Worm (Caenorhabditis elegans) whole organism, young adult: Measurements from ENCODE around the gene piki-1.
A peak's percentile ranks its signal among the peaks of the same experiment; 100 is the strongest.

Experiments
- B0336.3 ChIP-seq: fragments of 200-800 bp; sonication (Bioruptor generic); IDR thresholded peaks from 2 replicates; pipeline ENCODE4 v1.3.6; 2022; ENCODE audit warnings: missing genetic modification characterization, missing compliant biosample characterization
- D2030.7 ChIP-seq: fragments of 200-800 bp; sonication (Bioruptor generic); IDR thresholded peaks from 2 replicates; pipeline ENCODE4 v1.3.6; 2022; ENCODE audit warnings: missing genetic modification reagents, missing genetic modification characterization, missing compliant biosample characterization
- F23B12.7 ChIP-seq: sonication (generic microtip); optimal IDR thresholded peaks from 2 replicates; lab custom pipeline; 2017; ENCODE audit warnings: missing genetic modification characterization, mild to moderate bottlenecking, missing compliant biosample characterization, antibody characterized with exemption, moderate library complexity; ENCODE audit not compliant: insufficient read depth
- F52B5.7 ChIP-seq: sonication (generic microtip); optimal IDR thresholded peaks from 2 replicates; lab custom pipeline; 2016; ENCODE audit warnings: mild to moderate bottlenecking, missing genetic modification characterization, missing compliant biosample characterization
- F57A8.1 ChIP-seq: fragments of 200-800 bp; sonication (Bioruptor generic); optimal IDR thresholded peaks from 2 replicates; lab custom pipeline; 2018; ENCODE audit warnings: mild to moderate bottlenecking, missing genetic modification characterization, moderate library complexity, missing compliant biosample characterization
- T07F8.4 ChIP-seq: sonication (generic microtip); optimal IDR thresholded peaks from 2 replicates; lab custom pipeline; 2016; ENCODE audit warnings: mild to moderate bottlenecking, missing genetic modification characterization, moderate library complexity, missing compliant biosample characterization
- Y53G8AR.9 ChIP-seq: fragments of 200-800 bp; sonication (Bioruptor generic); conservative IDR thresholded peaks from 2 replicates; pipeline ENCODE4 v1.3.6; 2022; ENCODE audit warnings: missing genetic modification reagents, missing genetic modification characterization, missing compliant biosample characterization
- Y56A3A.18 ChIP-seq: fragments of 200-800 bp; sonication (Bioruptor generic); IDR thresholded peaks from 2 replicates; pipeline ENCODE4 v1.3.6; 2022; ENCODE audit warnings: missing genetic modification reagents, missing genetic modification characterization, missing compliant biosample characterization
- Y95B8A.8 ChIP-seq: fragments of 200-800 bp; sonication (Bioruptor generic); IDR thresholded peaks from 2 replicates; pipeline ENCODE4 v1.3.6; 2022; ENCODE audit warnings: missing genetic modification reagents, missing genetic modification characterization, missing compliant biosample characterization
- atf-7 ChIP-seq: sonication (generic microtip); optimal IDR thresholded peaks from 2 replicates; lab custom pipeline; 2017; ENCODE audit warnings: mild to moderate bottlenecking, missing genetic modification characterization, missing compliant biosample characterization
- attf-3 ChIP-seq: fragments of 200-800 bp; sonication (Bioruptor generic); conservative IDR thresholded peaks from 2 replicates; pipeline ENCODE4 v1.3.6; 2022; ENCODE audit warnings: missing genetic modification reagents, missing genetic modification characterization, missing compliant biosample characterization
- cebp-1 ChIP-seq, 2 experiments: fragments of 200-800 bp in 1 of 2; sonication (Bioruptor generic) in 1 of 2; sonication (generic microtip) in 1 of 2; IDR thresholded peaks in 1 of 2; optimal IDR thresholded peaks in 1 of 2; 2 replicates each; pipeline versions ENCODE4 v1.3.6 to Lab custom; 2017 to 2022; ENCODE audit warnings: missing compliant biosample characterization in 2 of 2, missing genetic modification characterization in 2 of 2, mild to moderate bottlenecking in 1 of 2, missing genetic modification reagents in 1 of 2, moderate library complexity in 1 of 2
- ceh-100 ChIP-seq: fragments of 200-800 bp; sonication (Bioruptor generic); IDR thresholded peaks from 2 replicates; pipeline ENCODE4 v1.3.6; 2022; ENCODE audit warnings: missing genetic modification reagents, missing genetic modification characterization, missing compliant biosample characterization
- ceh-40 ChIP-seq: fragments of 200-800 bp; sonication (Bioruptor generic); IDR thresholded peaks from 2 replicates; pipeline ENCODE4 v1.3.6; 2022; ENCODE audit warnings: missing genetic modification characterization, missing compliant biosample characterization
- ceh-58 ChIP-seq: fragments of 200-800 bp; sonication (Bioruptor generic); IDR thresholded peaks from 2 replicates; pipeline ENCODE4 v1.3.6; 2022; ENCODE audit warnings: missing genetic modification characterization, missing compliant biosample characterization
- ceh-79 ChIP-seq: sonication (generic microtip); optimal IDR thresholded peaks from 2 replicates; lab custom pipeline; 2017; ENCODE audit warnings: mild to moderate bottlenecking, missing genetic modification characterization, missing compliant biosample characterization
- ceh-91 ChIP-seq: fragments of 200-800 bp; sonication (Bioruptor generic); IDR thresholded peaks from 2 replicates; pipeline ENCODE4 v1.3.6; 2022; ENCODE audit warnings: missing genetic modification reagents, missing genetic modification characterization, missing compliant biosample characterization
- chd-7 ChIP-seq: sonication (generic microtip); optimal IDR thresholded peaks from 2 replicates; lab custom pipeline; 2016; ENCODE audit warnings: mild to moderate bottlenecking, missing genetic modification characterization, moderate library complexity, missing compliant biosample characterization
- dox-1 ChIP-seq: fragments of 200-800 bp; sonication (Bioruptor generic); IDR thresholded peaks from 2 replicates; pipeline ENCODE4 v1.3.6; 2022; ENCODE audit warnings: missing genetic modification reagents, missing genetic modification characterization, missing compliant biosample characterization
- dpl-1 ChIP-seq: fragments of 150-350 bp; optimal IDR thresholded peaks from 2 replicates; lab custom pipeline; 2014; ENCODE audit warnings: missing biosample characterization, missing genetic modification reagents, missing genetic modification characterization
- efl-1 ChIP-seq: fragments of 150-350 bp; optimal IDR thresholded peaks from 2 replicates; lab custom pipeline; 2014; ENCODE audit warnings: missing biosample characterization, missing genetic modification reagents, missing genetic modification characterization
- egrh-3 ChIP-seq: fragments of 200-800 bp; sonication (Bioruptor generic); IDR thresholded peaks from 2 replicates; pipeline ENCODE4 v1.3.6; 2022; ENCODE audit warnings: missing genetic modification reagents, missing genetic modification characterization, missing compliant biosample characterization
- lin-26 ChIP-seq: fragments of 200-800 bp; sonication (Bioruptor generic); IDR thresholded peaks from 2 replicates; pipeline ENCODE4 v1.3.6; 2022; ENCODE audit warnings: missing genetic modification reagents, missing genetic modification characterization, missing compliant biosample characterization
- madf-3 ChIP-seq: fragments of 200-800 bp; sonication (Bioruptor generic); IDR thresholded peaks from 2 replicates; pipeline ENCODE4 v1.3.6; 2022; ENCODE audit warnings: missing genetic modification reagents, missing genetic modification characterization, missing compliant biosample characterization
- madf-6 ChIP-seq: fragments of 200-800 bp; sonication (Bioruptor generic); IDR thresholded peaks from 2 replicates; pipeline ENCODE4 v1.3.6; 2022; ENCODE audit warnings: missing genetic modification reagents, missing genetic modification characterization, missing compliant biosample characterization
- mcd-1 ChIP-seq: fragments of 200-800 bp; sonication (Bioruptor generic); IDR thresholded peaks from 2 replicates; pipeline ENCODE4 v1.3.6; 2022; ENCODE audit warnings: missing genetic modification reagents, missing genetic modification characterization, missing compliant biosample characterization
- nhr-120 ChIP-seq: fragments of 200-800 bp; sonication (Bioruptor generic); IDR thresholded peaks from 2 replicates; pipeline ENCODE4 v1.3.6; 2022; ENCODE audit warnings: missing genetic modification characterization, missing compliant biosample characterization
- nhr-179 ChIP-seq: sonication (generic microtip); optimal IDR thresholded peaks from 2 replicates; lab custom pipeline; 2016; ENCODE audit warnings: mild to moderate bottlenecking, missing genetic modification characterization, missing compliant biosample characterization
- nhr-27 ChIP-seq: fragments of 200-800 bp; sonication (Bioruptor generic); optimal IDR thresholded peaks from 2 replicates; lab custom pipeline; 2018; ENCODE audit warnings: mild to moderate bottlenecking, missing genetic modification characterization, moderate library complexity, missing compliant biosample characterization
- nhr-80 ChIP-seq: sonication (generic microtip); optimal IDR thresholded peaks from 2 replicates; lab custom pipeline; 2016; ENCODE audit warnings: missing genetic modification characterization, missing compliant biosample characterization
- nhr-90 ChIP-seq: sonication (generic microtip); optimal IDR thresholded peaks from 2 replicates; lab custom pipeline; 2016; ENCODE audit warnings: missing genotype, mild to moderate bottlenecking, missing genetic modification characterization, missing compliant biosample characterization
- pbrm-1 ChIP-seq: fragments of 200-800 bp; sonication (Bioruptor generic); IDR thresholded peaks from 2 replicates; pipeline ENCODE4 v1.3.6; 2022; ENCODE audit warnings: missing genetic modification reagents, missing genetic modification characterization, missing compliant biosample characterization
- sea-2 ChIP-seq: fragments of 200-800 bp; sonication (Bioruptor generic); IDR thresholded peaks from 2 replicates; pipeline ENCODE4 v1.3.6; 2022; ENCODE audit warnings: missing genetic modification characterization, missing compliant biosample characterization
- tbx-9 ChIP-seq: sonication (generic microtip); optimal IDR thresholded peaks from 2 replicates; lab custom pipeline; 2016; ENCODE audit warnings: borderline replicate concordance, missing genetic modification characterization, inconsistent platforms, missing compliant biosample characterization
- zim-3 ChIP-seq: sonication (generic microtip); optimal IDR thresholded peaks from 2 replicates; lab custom pipeline; 2017; ENCODE audit warnings: mild to moderate bottlenecking, missing genetic modification characterization, moderate library complexity, missing compliant biosample characterization
- ztf-26 ChIP-seq: sonication (generic microtip); optimal IDR thresholded peaks from 2 replicates; lab custom pipeline; 2017; ENCODE audit warnings: missing genetic modification characterization, missing compliant biosample characterization

The piki-1 gene

DNA sequence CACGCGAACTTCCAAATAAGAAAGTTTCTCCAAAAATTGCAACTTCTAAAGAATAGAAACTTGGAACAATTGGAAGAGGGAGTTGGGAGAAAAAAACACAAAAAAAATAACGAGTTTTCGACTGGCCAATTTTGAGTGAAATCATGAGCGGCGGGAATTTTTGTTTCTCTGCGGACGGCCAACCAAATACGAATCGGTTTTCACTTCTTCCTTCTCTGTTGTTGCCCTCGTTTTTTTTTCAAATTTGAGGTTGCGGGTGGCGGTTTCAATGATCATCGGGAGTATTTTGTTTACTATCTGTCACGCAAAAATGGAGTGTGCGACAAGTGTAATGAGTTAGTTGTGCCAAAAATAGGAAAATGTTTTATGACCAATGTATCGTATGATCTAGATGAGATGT, 12.5 kb downstream of the piki-1 start:
- TF ChIP-seq dpl-1, result no peak
- TF ChIP-seq B0336.3 (GFP tag; lab: Robert Waterston, UW), result no peak
- no peak for TF ChIP-seq tbx-9 (tag; lab: Kevin White, UChicago)
- TF ChIP-seq F23B12.7, result no peak
- no peak for TF ChIP-seq F52B5.7
- no peak for TF ChIP-seq ztf-26 (tag; lab: Kevin White, UChicago)
- no peak for TF ChIP-seq chd-7 (tag; lab: Kevin White, UChicago)
- no peak for TF ChIP-seq dox-1 (GFP tag; lab: Robert Waterston, UW)
- no peak for TF ChIP-seq nhr-120
- TF ChIP-seq ceh-40 (GFP tag; lab: Robert Waterston, UW), result no peak
- no peak for TF ChIP-seq T07F8.4 (tag; lab: Kevin White, UChicago)
- no peak for TF ChIP-seq efl-1 (GFP tag; lab: Kevin White, UChicago)
- TF ChIP-seq nhr-27 (tag; lab: Kevin White, UChicago), result no peak
- TF ChIP-seq Y95B8A.8, result no peak
- TF ChIP-seq madf-3, result no peak
- no peak for TF ChIP-seq zim-3
- TF ChIP-seq cebp-1 (GFP tag; IDR thresholded peaks at IDR 0.05; lab: Robert Waterston, UW), result no peak
- TF ChIP-seq cebp-1 (tag; optimal IDR thresholded peaks at IDR 0.05; lab: Kevin White, UChicago), result no peak
- TF ChIP-seq attf-3, result no peak

DNA sequence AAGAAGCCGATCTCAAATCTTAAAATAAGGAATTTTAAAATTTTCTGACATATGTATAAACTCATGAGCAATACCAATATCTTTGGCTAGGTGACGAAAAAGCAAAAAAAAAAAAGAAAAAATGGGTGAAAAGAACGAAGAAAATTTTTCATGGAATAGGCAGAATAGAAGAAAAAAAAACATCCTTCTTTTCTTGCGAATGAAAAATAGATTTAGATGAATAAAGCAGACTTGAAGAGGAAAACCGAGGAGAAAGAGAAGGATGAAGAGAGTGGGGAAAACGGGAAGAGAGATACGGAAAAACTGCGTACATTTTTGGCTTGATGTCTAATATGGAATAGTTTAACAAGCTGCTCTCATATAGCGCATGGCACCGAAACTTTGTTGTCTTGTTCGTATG, 14.4 kb downstream of the piki-1 start:
- no peak for TF ChIP-seq T07F8.4 (tag; lab: Kevin White, UChicago)
- TF ChIP-seq ceh-79 (tag; lab: Kevin White, UChicago), result no peak
- no peak for TF ChIP-seq F57A8.1 (GFP tag; lab: Kevin White, UChicago)
- TF ChIP-seq cebp-1 (GFP tag; IDR thresholded peaks at IDR 0.05; lab: Robert Waterston, UW), result no peak
- TF ChIP-seq cebp-1 (tag; optimal IDR thresholded peaks at IDR 0.05; lab: Kevin White, UChicago), result no peak
- no peak for TF ChIP-seq ceh-91 (GFP tag; lab: Robert Waterston, UW)
- TF ChIP-seq ceh-100 (GFP tag; lab: Robert Waterston, UW), result no peak
- no peak for TF ChIP-seq egrh-3 (GFP tag; lab: Robert Waterston, UW)
- TF ChIP-seq nhr-90 (tag; lab: Kevin White, UChicago), result no peak
- TF ChIP-seq nhr-179 (tag; lab: Kevin White, UChicago), result no peak
- no peak for TF ChIP-seq nhr-120
- no peak for TF ChIP-seq Y56A3A.18
- TF ChIP-seq ceh-58 (GFP tag; lab: Robert Waterston, UW), result no peak
- TF ChIP-seq madf-6, result no peak
- TF ChIP-seq mcd-1 (GFP tag; lab: Robert Waterston, UW), result no peak
- TF ChIP-seq nhr-27 (tag; lab: Kevin White, UChicago), result no peak
- no peak for TF ChIP-seq Y53G8AR.9 (GFP tag; lab: Robert Waterston, UW)
- no peak for TF ChIP-seq dox-1 (GFP tag; lab: Robert Waterston, UW)
- TF ChIP-seq D2030.7 (GFP tag; lab: Robert Waterston, UW), result no peak
- TF ChIP-seq lin-26 (GFP tag; lab: Robert Waterston, UW), result no peak
- no peak for TF ChIP-seq sea-2

DNA sequence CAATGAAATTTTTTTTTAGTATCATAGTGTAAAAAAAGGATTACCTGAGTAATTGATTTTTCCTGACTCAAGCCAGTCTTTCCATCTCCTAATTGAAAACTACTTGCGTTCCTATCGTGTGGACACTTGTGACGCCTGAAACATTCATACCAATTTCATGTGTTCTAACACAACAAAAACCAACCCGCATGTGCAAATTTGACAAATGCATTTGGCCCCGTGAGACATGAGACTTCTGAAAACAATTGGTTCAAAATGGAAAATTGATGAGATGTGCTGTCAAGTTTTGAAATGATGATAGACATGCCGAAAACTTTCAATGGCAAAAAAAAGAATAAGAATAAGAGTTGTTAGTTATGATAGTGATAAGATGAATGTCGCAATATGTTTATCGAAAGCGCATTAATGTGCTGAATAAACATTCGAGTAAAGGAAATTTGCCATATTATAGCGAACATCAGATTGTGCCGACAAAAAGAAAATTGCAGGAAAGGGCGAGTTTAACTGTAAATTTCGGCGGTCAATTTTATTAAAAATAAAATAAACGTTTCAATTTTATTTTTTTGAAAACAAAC, 15.7 kb downstream of the piki-1 start, which contains the start of gene H03A11.2:
Gene H03A11.2, minus strand, starts transcription at position 252 of the 575 bp plus-strand sequence.
- TF ChIP-seq nhr-80 (tag; lab: Kevin White, UChicago) (peak; percentile 64), atf-7 (no peak), pbrm-1 (GFP tag; lab: Robert Waterston, UW) (no peak)
